Fruit fly (Drosophila melanogaster) whole organism, prepupa: ENCODE results near the gene CG18731.

Source experiments
- Blimp-1 ChIP-seq: fragments of 200-800 bp; sonication (Bioruptor generic); optimal IDR thresholded peaks from 3 replicates; lab custom pipeline; 2017; ENCODE audit warnings: missing biosample characterization, missing genetic modification characterization, mild to moderate bottlenecking, moderate library complexity, missing genetic modification reagents
- CG10631 ChIP-seq: fragments of 200-800 bp; sonication (Bioruptor generic); optimal IDR thresholded peaks from 2 replicates; lab custom pipeline; 2016; ENCODE audit warnings: missing biosample characterization, missing genetic modification characterization
- CG10669 ChIP-seq: fragments of 200-800 bp; sonication (Bioruptor generic); optimal IDR thresholded peaks from 3 replicates; lab custom pipeline; 2018; ENCODE audit warnings: missing biosample characterization, mild to moderate bottlenecking, missing genetic modification characterization, moderate library complexity
- CG11902 ChIP-seq: fragments of 200-800 bp; sonication (Bioruptor generic); optimal IDR thresholded peaks from 3 replicates; lab custom pipeline; 2016; ENCODE audit warnings: missing biosample characterization, missing genetic modification characterization
- CG15336 ChIP-seq: fragments of 200-800 bp; sonication (Bioruptor generic); IDR thresholded peaks from 2 replicates; pipeline ENCODE4 v1.3.6; 2022; ENCODE audit warnings: missing biosample characterization, missing genetic modification characterization
- CG16779 ChIP-seq: fragments of 200-800 bp; sonication (Bioruptor generic); optimal IDR thresholded peaks from 3 replicates; lab custom pipeline; 2017; ENCODE audit warnings: missing biosample characterization, mild to moderate bottlenecking, missing genetic modification characterization
- CG32006 ChIP-seq: fragments of 200-800 bp; sonication (Bioruptor generic); optimal IDR thresholded peaks from 3 replicates; lab custom pipeline; 2017; ENCODE audit warnings: missing biosample characterization, mild to moderate bottlenecking, missing genetic modification characterization
- CG34406 ChIP-seq: fragments of 200-800 bp; sonication (Bioruptor generic); optimal IDR thresholded peaks from 3 replicates; lab custom pipeline; 2016; ENCODE audit warnings: missing biosample characterization, missing genetic modification characterization
- CG3919 ChIP-seq: fragments of 200-800 bp; sonication (Bioruptor generic); optimal IDR thresholded peaks from 3 replicates; lab custom pipeline; 2016; ENCODE audit warnings: missing biosample characterization, missing genetic modification characterization
- CG4318 ChIP-seq: fragments of 200-800 bp; sonication (Bioruptor generic); optimal IDR thresholded peaks from 3 replicates; lab custom pipeline; 2017; ENCODE audit warnings: missing biosample characterization, mild to moderate bottlenecking, missing genetic modification characterization
- CG6163 ChIP-seq: fragments of 200-800 bp; sonication (Bioruptor generic); IDR thresholded peaks from 3 replicates; pipeline ENCODE4 v1.3.6; 2022; ENCODE audit warnings: missing biosample characterization, missing genetic modification characterization
- CG6276 ChIP-seq: fragments of 200-800 bp; sonication (Bioruptor generic); optimal IDR thresholded peaks from 2 replicates; lab custom pipeline; 2017; ENCODE audit warnings: missing biosample characterization, mild to moderate bottlenecking, missing genetic modification characterization
- CG6792 ChIP-seq: fragments of 200-800 bp; sonication (Bioruptor generic); optimal IDR thresholded peaks from 3 replicates; lab custom pipeline; 2016; ENCODE audit warnings: missing biosample characterization, missing genetic modification characterization
- CG6854 ChIP-seq: fragments of 200-800 bp; sonication (Bioruptor generic); optimal IDR thresholded peaks from 2 replicates; lab custom pipeline; 2017; ENCODE audit warnings: missing biosample characterization, mild to moderate bottlenecking, missing genetic modification characterization
- CG7368 ChIP-seq: fragments of 200-800 bp; sonication (Bioruptor generic); optimal IDR thresholded peaks from 3 replicates; lab custom pipeline; 2016; ENCODE audit warnings: missing biosample characterization, missing genetic modification characterization
- CG8319 ChIP-seq: fragments of 200-800 bp; sonication (Bioruptor generic); optimal IDR thresholded peaks from 3 replicates; lab custom pipeline; 2016; ENCODE audit warnings: missing biosample characterization, missing genetic modification characterization
- CG8632 ChIP-seq: fragments of 200-800 bp; sonication (Bioruptor generic); optimal IDR thresholded peaks from 3 replicates; lab custom pipeline; 2016; ENCODE audit warnings: missing biosample characterization, missing genetic modification characterization
- CG9139 ChIP-seq: fragments of 200-800 bp; sonication (Bioruptor generic); optimal IDR thresholded peaks from 3 replicates; lab custom pipeline; 2017; ENCODE audit warnings: missing biosample characterization, mild to moderate bottlenecking, missing genetic modification characterization
- Eip75B ChIP-seq: fragments of 200-800 bp; sonication (Bioruptor generic); optimal IDR thresholded peaks from 3 replicates; lab custom pipeline; 2016; ENCODE audit warnings: missing biosample characterization, missing genetic modification characterization
- Eip78C ChIP-seq: fragments of 200-800 bp; sonication (Bioruptor generic); peaks from one replicate; lab custom pipeline; 2016; ENCODE audit warnings: missing biosample characterization, missing genetic modification characterization
- Eip93F ChIP-seq: fragments of 200-800 bp; sonication (Bioruptor generic); optimal IDR thresholded peaks from 2 replicates; lab custom pipeline; 2016; ENCODE audit warnings: missing biosample characterization, mild to moderate bottlenecking, missing genetic modification characterization
- Ets21C ChIP-seq: fragments of 200-800 bp; sonication (Bioruptor generic); optimal IDR thresholded peaks from 3 replicates; lab custom pipeline; 2016; ENCODE audit warnings: missing biosample characterization, missing genetic modification characterization
- Ets96B ChIP-seq: fragments of 200-800 bp; optimal IDR thresholded peaks from 2 replicates; lab custom pipeline; 2019; ENCODE audit warnings: missing biosample characterization, mild to moderate bottlenecking, missing genetic modification characterization, moderate library complexity
- Gug ChIP-seq: fragments of 200-800 bp; sonication (Bioruptor generic); IDR thresholded peaks from 2 replicates; pipeline ENCODE4 v1.3.6; 2022; ENCODE audit warnings: missing biosample characterization, missing genetic modification characterization
- Hr38 ChIP-seq: sonication (Bioruptor generic); optimal IDR thresholded peaks from 2 replicates; lab custom pipeline; 2016; ENCODE audit warnings: missing biosample characterization, missing genetic modification characterization
- Hr4 ChIP-seq: fragments of 200-800 bp; sonication (Bioruptor generic); optimal IDR thresholded peaks from 3 replicates; lab custom pipeline; 2016; ENCODE audit warnings: missing biosample characterization, missing genetic modification characterization
- Met ChIP-seq: fragments of 200-800 bp; sonication (Bioruptor generic); optimal IDR thresholded peaks from 3 replicates; lab custom pipeline; 2016; ENCODE audit warnings: missing biosample characterization, missing genetic modification characterization
- OdsH ChIP-seq: fragments of 200-800 bp; sonication (Bioruptor generic); optimal IDR thresholded peaks from 3 replicates; lab custom pipeline; 2016; ENCODE audit warnings: missing biosample characterization, missing genetic modification characterization
- Smox ChIP-seq: fragments of 200-800 bp; sonication (Bioruptor generic); optimal IDR thresholded peaks from 3 replicates; lab custom pipeline; 2016; ENCODE audit warnings: missing biosample characterization, missing genetic modification characterization
- Sox102F ChIP-seq: fragments of 200-800 bp; sonication (Bioruptor generic); optimal IDR thresholded peaks from 2 replicates; lab custom pipeline; 2016; ENCODE audit warnings: missing biosample characterization, mild to moderate bottlenecking, missing genetic modification characterization
- Sox14 ChIP-seq: fragments of 200-800 bp; sonication (Bioruptor generic); optimal IDR thresholded peaks from 3 replicates; lab custom pipeline; 2016; ENCODE audit warnings: missing biosample characterization, missing genetic modification characterization
- Sox15 ChIP-seq: fragments of 200-800 bp; sonication (Bioruptor generic); optimal IDR thresholded peaks from 3 replicates; lab custom pipeline; 2016; ENCODE audit warnings: missing biosample characterization, missing genetic modification characterization
- achi ChIP-seq: fragments of 200-800 bp; sonication (Bioruptor generic); optimal IDR thresholded peaks from 3 replicates; lab custom pipeline; 2016; ENCODE audit warnings: missing biosample characterization, missing genetic modification characterization
- acj6 ChIP-seq: fragments of 200-800 bp; sonication (Bioruptor generic); optimal IDR thresholded peaks from 3 replicates; lab custom pipeline; 2016; ENCODE audit warnings: missing biosample characterization, missing genetic modification characterization
- cyc ChIP-seq: fragments of 200-800 bp; sonication (Bioruptor generic); optimal IDR thresholded peaks from 3 replicates; lab custom pipeline; 2016; ENCODE audit warnings: missing biosample characterization, missing genetic modification characterization
- dac ChIP-seq: fragments of 200-800 bp; sonication (Bioruptor generic); optimal IDR thresholded peaks from 2 replicates; lab custom pipeline; 2017; ENCODE audit warnings: missing biosample characterization, mild to moderate bottlenecking, missing genetic modification characterization
- dsx ChIP-seq: fragments of 200-800 bp; optimal IDR thresholded peaks from 3 replicates; lab custom pipeline; 2019; ENCODE audit warnings: missing biosample characterization, mild to moderate bottlenecking, missing genetic modification characterization, moderate library complexity; ENCODE audit not compliant: poor library complexity, severe bottlenecking
- esn ChIP-seq: fragments of 200-800 bp; sonication (Bioruptor generic); optimal IDR thresholded peaks from 2 replicates; lab custom pipeline; 2016; ENCODE audit warnings: missing biosample characterization, mild to moderate bottlenecking, missing genetic modification characterization, moderate library complexity
- fd85E ChIP-seq: fragments of 200-800 bp; sonication (Bioruptor generic); optimal IDR thresholded peaks from 3 replicates; lab custom pipeline; 2016; ENCODE audit warnings: missing biosample characterization, missing genetic modification characterization
- net ChIP-seq: fragments of 200-800 bp; sonication (Bioruptor generic); optimal IDR thresholded peaks from 3 replicates; lab custom pipeline; 2016; ENCODE audit warnings: missing biosample characterization, missing genetic modification characterization
- pdm3 ChIP-seq: fragments of 200-800 bp; sonication (Bioruptor generic); optimal IDR thresholded peaks from 3 replicates; lab custom pipeline; 2016; ENCODE audit warnings: missing biosample characterization, missing genetic modification characterization
- salr ChIP-seq, 2 experiments: fragments of 200-800 bp; sonication (Bioruptor generic); optimal IDR thresholded peaks; 3 replicates each; lab custom pipeline; 2016 to 2018; ENCODE audit warnings: missing biosample characterization in 2 of 2, missing genetic modification characterization in 2 of 2, mild to moderate bottlenecking in 1 of 2
- ss ChIP-seq, 2 experiments: fragments of 200-800 bp; sonication (Bioruptor generic); optimal IDR thresholded peaks; 2 replicates in 1 of 2; 3 replicates in 1 of 2; lab custom pipeline; 2017 to 2018; ENCODE audit warnings: mild to moderate bottlenecking in 2 of 2, missing biosample characterization in 2 of 2, missing genetic modification characterization in 2 of 2, moderate library complexity in 1 of 2
- svp ChIP-seq: fragments of 200-800 bp; sonication (Bioruptor generic); peaks from one replicate; lab custom pipeline; 2016; ENCODE audit warnings: missing biosample characterization, missing genetic modification characterization
- topi ChIP-seq: fragments of 200-800 bp; sonication (Bioruptor generic); optimal IDR thresholded peaks from 3 replicates; lab custom pipeline; 2016; ENCODE audit warnings: missing biosample characterization, missing genetic modification characterization
- vri ChIP-seq: fragments of 200-800 bp; sonication (Bioruptor generic); optimal IDR thresholded peaks from 3 replicates; lab custom pipeline; 2016; ENCODE audit warnings: missing biosample characterization, mild to moderate bottlenecking, missing genetic modification characterization

CG18731 gene

DNA sequence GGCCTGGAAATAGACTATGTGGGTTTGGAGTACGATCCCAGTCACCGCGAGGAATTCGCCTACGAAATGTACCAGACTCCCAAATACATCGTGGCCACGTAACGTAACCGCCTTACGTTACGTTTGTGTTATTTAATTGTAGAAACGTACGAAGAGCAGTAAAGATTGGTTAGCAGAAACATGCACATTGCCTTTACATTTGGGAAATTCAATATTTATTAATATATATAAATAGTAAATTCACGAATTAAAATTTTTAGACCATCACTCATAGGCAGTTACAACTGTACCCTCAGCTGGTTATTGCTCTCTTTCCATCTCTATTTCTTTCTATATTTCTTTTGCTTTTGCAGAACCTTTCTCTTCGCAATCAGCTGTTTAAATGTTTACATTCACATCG is 13.1 kb downstream of the CG18731 start, which contains the start of gene Gnpnat (continued):
- peak; percentile 63 for TF ChIP-seq Eip75B (GFP tag; lab: Kevin White, UChicago)
- TF ChIP-seq CG10669, result peak; percentile 50
- peak; percentile 25 for TF ChIP-seq CG16779
- TF ChIP-seq ss (GFP tag; optimal IDR thresholded peaks at IDR 0.05; lab: Kevin White, UChicago), result peak in 1 of 2 experiments; percentile 52
- peak; percentile 43 for TF ChIP-seq dsx (GFP tag; lab: Kevin White, UChicago)
- TF ChIP-seq CG10631 (GFP tag; lab: Kevin White, UChicago), result peak; percentile 64
- no peak for TF ChIP-seq CG15336
- peak; percentile 63 for TF ChIP-seq achi
- peak; percentile 62 for TF ChIP-seq Hr4
- TF ChIP-seq dac, result peak; percentile 38
- TF ChIP-seq Ets21C, result no peak
- peak; percentile 66 for TF ChIP-seq Ets96B (tag; lab: Kevin White, UChicago)
- no peak for TF ChIP-seq salr (GFP tag; optimal IDR thresholded peaks at IDR 0.05; lab: Kevin White, UChicago)
- TF ChIP-seq Blimp-1 (GFP tag; lab: Kevin White, UChicago), result no peak
- TF ChIP-seq Sox14 (GFP tag; lab: Kevin White, UChicago), result peak; percentile 38
- TF ChIP-seq svp (GFP tag; lab: Kevin White, UChicago), result peak; percentile 51
- peak; percentile 36 for TF ChIP-seq CG11902
- peak; percentile 45 for TF ChIP-seq topi (GFP tag; lab: Kevin White, UChicago)
- peak; percentile 44 for TF ChIP-seq Sox102F (GFP tag; lab: Kevin White, UChicago)
- TF ChIP-seq Gug (GFP tag; lab: Robert Waterston, UW), result no peak
- TF ChIP-seq CG9139, result no peak
- peak; percentile 69 for TF ChIP-seq esn (GFP tag; lab: Kevin White, UChicago)
- peak; percentile 63 for TF ChIP-seq CG6276 (GFP tag; lab: Kevin White, UChicago)
- TF ChIP-seq CG7368 (GFP tag; lab: Kevin White, UChicago), result no peak

DNA sequence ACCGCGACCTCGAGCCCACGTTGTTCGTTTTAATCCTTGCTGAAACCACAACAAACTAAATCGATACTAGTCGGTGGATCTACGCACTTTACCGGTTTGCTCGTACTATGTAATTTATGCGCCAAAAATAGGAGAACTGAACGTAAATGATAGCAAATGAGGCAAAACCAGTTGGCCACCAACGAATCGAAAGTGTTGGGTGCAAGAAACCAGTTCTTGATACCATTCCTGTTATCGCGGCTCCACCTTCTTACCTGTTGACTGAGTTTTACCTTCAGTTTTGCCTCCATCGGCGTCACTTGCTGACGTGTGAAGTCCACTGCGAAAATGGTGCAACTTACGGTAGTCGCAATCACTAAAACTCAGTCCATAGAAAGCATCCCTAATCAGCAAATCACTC is 15.3 kb downstream of the CG18731 start:
- TF ChIP-seq Blimp-1 (GFP tag; lab: Kevin White, UChicago) (peak; percentile 76), Ets21C (no peak), CG3919 (GFP tag; lab: Kevin White, UChicago) (no peak), Eip78C (peak; percentile 14), CG9139 (no peak), dsx (GFP tag; lab: Kevin White, UChicago) (peak; percentile 49), Ets96B (tag; lab: Kevin White, UChicago) (no peak), CG6276 (GFP tag; lab: Kevin White, UChicago) (no peak)

DNA sequence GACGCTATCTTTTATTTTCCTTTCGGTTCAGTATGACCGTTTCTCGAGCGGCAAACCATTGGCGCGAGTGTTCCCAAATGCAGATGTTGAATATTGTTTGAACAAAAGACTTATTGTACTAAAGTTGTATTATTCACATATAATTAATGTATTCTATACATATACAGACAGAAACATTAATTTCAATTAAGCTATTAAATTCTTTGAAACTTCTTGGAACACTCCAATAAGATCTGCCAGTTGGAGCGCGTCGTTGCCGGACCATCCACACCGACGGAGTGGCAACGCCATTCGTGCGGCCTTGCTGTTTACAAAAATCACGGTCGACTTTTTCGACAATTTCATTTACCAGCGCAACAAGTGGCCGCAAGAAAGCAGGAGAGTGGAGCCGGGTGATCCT is 20.2 kb downstream of the CG18731 start, which contains the start of the genes Wdr24 and IntS11:
Gene Wdr24 (minus strand): TSS at position 37 of the 400 bp plus-strand sequence.
Gene IntS11 (plus strand): TSS at position 282 of the 400 bp plus-strand sequence.
- TF ChIP-seq CG4318 (GFP tag; lab: Kevin White, UChicago) (no peak), achi (peak; percentile 89), fd85E (GFP tag; lab: Kevin White, UChicago) (no peak), dac (no peak), vri (GFP tag; lab: Kevin White, UChicago) (peak; percentile 87), OdsH (GFP tag; lab: Kevin White, UChicago) (peak; percentile 97), CG8319 (peak; percentile 84), Sox15 (GFP tag; lab: Kevin White, UChicago) (peak; percentile 99), net (GFP tag; lab: Kevin White, UChicago) (peak; percentile 82), cyc (GFP tag; lab: Kevin White, UChicago) (peak; percentile 98), Ets96B (tag; lab: Kevin White, UChicago) (peak; percentile 93), CG10631 (GFP tag; lab: Kevin White, UChicago) (peak; percentile 95), CG34406 (GFP tag; lab: Kevin White, UChicago) (peak; percentile 94), Eip78C (peak; percentile 98), Sox102F (GFP tag; lab: Kevin White, UChicago) (no peak), CG8632 (GFP tag; lab: Kevin White, UChicago) (peak; percentile 92), CG6163 (GFP tag; lab: Robert Waterston, UW) (peak; percentile 98), Eip75B (GFP tag; lab: Kevin White, UChicago) (no peak), esn (GFP tag; lab: Kevin White, UChicago) (peak; percentile 95), CG32006 (GFP tag; lab: Kevin White, UChicago) (peak; percentile 97), acj6 (GFP tag; lab: Kevin White, UChicago) (peak; percentile 95), salr (GFP tag; optimal IDR thresholded peaks at IDR 0.05; lab: Kevin White, UChicago) (peak; percentile 82 to 94), Smox (GFP tag; lab: Kevin White, UChicago) (no peak), pdm3 (GFP tag; lab: Kevin White, UChicago) (peak; percentile 97), Gug (GFP tag; lab: Robert Waterston, UW) (peak; percentile 98), CG10669 (peak; percentile 100), Eip93F (GFP tag; lab: Kevin White, UChicago) (no peak), svp (GFP tag; lab: Kevin White, UChicago) (peak; percentile 96), ss (GFP tag; optimal IDR thresholded peaks at IDR 0.05; lab: Kevin White, UChicago) (peak in 1 of 2 experiments; percentile 88), CG6792 (GFP tag; lab: Kevin White, UChicago) (peak; percentile 93), Sox14 (GFP tag; lab: Kevin White, UChicago) (peak; percentile 98), CG6854 (GFP tag; lab: Kevin White, UChicago) (peak; percentile 29), CG3919 (GFP tag; lab: Kevin White, UChicago) (peak; percentile 95), Met (GFP tag; lab: Kevin White, UChicago) (no peak), Hr38 (peak; percentile 84)
